Fruit fly (Drosophila melanogaster): ENCODE data around the gene CG8833.

DNA sequence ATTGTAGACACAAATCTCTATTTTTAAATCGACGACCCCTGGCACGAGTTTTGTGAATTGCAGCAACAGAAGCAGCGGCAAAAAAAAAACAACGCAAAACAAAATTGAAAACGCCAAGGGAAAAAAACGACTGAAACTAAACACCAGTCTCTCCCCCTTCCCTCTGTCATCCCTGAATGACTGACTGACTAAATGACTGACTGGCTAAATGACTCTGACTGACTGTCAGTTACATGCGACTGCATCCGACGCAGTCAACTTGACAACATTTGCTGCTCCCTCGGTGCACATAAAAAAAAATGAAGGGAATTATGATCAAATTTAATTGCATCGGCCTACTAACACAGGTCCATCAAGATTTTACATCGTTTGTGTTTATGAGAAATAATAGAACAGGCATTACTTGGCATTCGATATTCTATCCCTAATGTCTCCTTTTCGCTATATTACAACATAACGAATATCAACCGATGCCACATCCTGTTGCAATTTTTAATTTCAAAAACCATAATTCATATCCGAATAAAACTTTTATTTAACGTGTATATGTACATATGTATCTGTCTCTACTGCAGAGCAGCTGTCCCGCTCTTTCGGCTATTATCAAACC is 11.1 kb downstream of the CG8833 start:
- TF ChIP-seq ttk (optimal IDR thresholded peaks at IDR 0.05) (no peak), insv (optimal IDR thresholded peaks at IDR 0.05) (no peak), Myc (optimal IDR thresholded peaks at IDR 0.05) (no peak), psq (optimal IDR thresholded peaks at IDR 0.05) (no peak)
